Fruit fly (Drosophila melanogaster): ENCODE measurements around the gene Df31.
A peak's percentile ranks its signal among the peaks of the same experiment; 100 is the strongest.

The Df31 gene

DNA sequence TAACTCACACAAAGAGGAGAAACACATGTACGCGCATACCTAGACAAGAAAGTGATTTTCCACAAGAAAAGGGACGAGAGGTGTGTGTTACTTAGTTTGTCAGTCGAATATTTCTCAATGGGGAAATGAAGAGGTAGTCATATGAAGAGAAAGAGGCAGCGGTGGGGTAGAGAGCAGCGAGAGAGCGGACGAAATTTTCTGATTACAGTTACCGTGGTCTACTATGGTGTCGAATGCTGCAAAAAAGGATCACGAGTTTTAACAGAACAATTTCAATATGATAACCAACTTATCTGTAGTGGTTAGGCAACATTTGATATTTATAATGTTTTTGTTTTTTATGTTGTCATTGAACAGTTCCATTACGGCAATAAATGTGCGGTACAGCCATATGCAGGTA is 3.2 kb upstream of the Df31 start:
- TF ChIP-seq CG4496 (GFP tag; IDR thresholded peaks at IDR 0.05), result no peak
- no peak for TF ChIP-seq CG12605 (GFP tag; IDR thresholded peaks at IDR 0.05)
- no peak for TF ChIP-seq CG14655 (GFP tag; optimal IDR thresholded peaks at IDR 0.05)
- no peak for TF ChIP-seq CG9948 (tag; optimal IDR thresholded peaks at IDR 0.05)
- TF ChIP-seq D1 (tag; optimal IDR thresholded peaks at IDR 0.05), result no peak
- no peak for TF ChIP-seq Snoo (tag; optimal IDR thresholded peaks at IDR 0.05)
- no peak for TF ChIP-seq fd96Ca (GFP tag; IDR thresholded peaks at IDR 0.05)
- TF ChIP-seq EcR (GFP tag; optimal IDR thresholded peaks at IDR 0.05), result no peak
- no peak for TF ChIP-seq Pif1A (GFP tag; optimal IDR thresholded peaks at IDR 0.05)
- no peak for TF ChIP-seq CG8159 (tag; optimal IDR thresholded peaks at IDR 0.05)
- no peak for TF ChIP-seq gl (tag; optimal IDR thresholded peaks at IDR 0.05)
- TF ChIP-seq CG10348 (GFP tag; IDR thresholded peaks at IDR 0.05), result no peak

DNA sequence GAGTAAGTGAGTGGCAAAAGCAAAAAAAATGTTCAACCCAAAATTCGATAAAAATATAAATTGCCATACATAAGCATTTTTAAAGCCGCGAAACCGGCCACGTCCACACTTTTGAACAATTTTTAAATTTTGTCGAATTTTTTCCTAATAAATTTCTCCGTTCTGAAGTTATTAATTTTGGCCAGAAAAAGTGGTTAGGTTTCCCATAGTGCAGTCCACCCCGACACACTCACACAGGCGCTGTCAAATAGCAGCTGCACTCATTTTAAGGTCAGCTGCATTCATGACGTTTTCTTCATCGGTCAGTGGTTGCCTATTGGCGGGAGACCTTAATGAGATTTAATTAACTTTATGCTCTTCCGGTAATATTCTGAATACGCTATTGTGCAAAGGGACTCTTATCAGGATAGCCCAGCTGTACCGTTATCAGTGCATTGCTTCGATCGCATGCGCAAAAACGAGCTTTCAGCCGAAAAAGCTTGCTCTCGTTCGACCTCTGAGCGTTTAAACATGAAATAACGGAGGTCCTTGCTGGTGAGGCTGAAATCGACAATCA is 2.4 kb upstream of the Df31 start, which contains the start of gene Ac3:
Gene Ac3 (plus strand): TSS at position 556 of the 556 bp plus-strand sequence.
- TF ChIP-seq D1 (tag; optimal IDR thresholded peaks at IDR 0.05) (peak; percentile 28), CG8301 (tag; optimal IDR thresholded peaks at IDR 0.05) (no peak)

DNA sequence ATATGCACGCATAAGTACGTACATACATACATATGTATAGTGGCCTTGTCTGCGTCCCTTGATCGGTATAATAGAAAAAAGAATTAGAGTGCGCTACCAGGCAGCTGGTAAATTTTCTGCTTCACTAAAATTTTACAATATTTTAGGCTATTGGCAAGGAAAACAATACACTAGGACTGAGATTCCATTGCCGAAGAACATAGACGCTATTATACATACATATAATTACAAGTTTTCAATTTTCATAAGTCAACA is 758 bp upstream of the Df31 start:
- no peak for TF ChIP-seq CG8301 (tag; optimal IDR thresholded peaks at IDR 0.05)
- no peak for TF ChIP-seq CG15710 (tag; optimal IDR thresholded peaks at IDR 0.05)
- TF ChIP-seq CG4496 (GFP tag; IDR thresholded peaks at IDR 0.05), result no peak
- no peak for TF ChIP-seq D1 (tag; optimal IDR thresholded peaks at IDR 0.05)
- TF ChIP-seq Snoo (tag; optimal IDR thresholded peaks at IDR 0.05), result no peak
- TF ChIP-seq CG12605 (GFP tag; IDR thresholded peaks at IDR 0.05), result no peak

dm6 chr2L:21629149-21629813 is 451 bp downstream of the Df31 start:
- TF ChIP-seq CG34367 (tag; optimal IDR thresholded peaks at IDR 0.05), result no peak
- TF ChIP-seq CG4496 (GFP tag; IDR thresholded peaks at IDR 0.05), result 0 out of 3 replicates have a peak, but pooled peaks have one; percentile 24
- TF ChIP-seq CG10348 (GFP tag; IDR thresholded peaks at IDR 0.05), result no peak
- TF ChIP-seq CG8301 (tag; optimal IDR thresholded peaks at IDR 0.05), result no peak
- no peak for TF ChIP-seq CG15710 (tag; optimal IDR thresholded peaks at IDR 0.05)
- no peak for TF ChIP-seq Snoo (tag; optimal IDR thresholded peaks at IDR 0.05)
- TF ChIP-seq rn (GFP tag; IDR thresholded peaks at IDR 0.05), result no peak
- TF ChIP-seq CG9948 (tag; optimal IDR thresholded peaks at IDR 0.05), result no peak
- peak; percentile 26; the same call in 1 of the 2 replicates for TF ChIP-seq CG32121 (GFP tag; IDR thresholded peaks at IDR 0.05)
- peak; percentile 48 for TF ChIP-seq Ets98B (GFP tag; IDR thresholded peaks at IDR 0.05)
- no peak for TF ChIP-seq CG14655 (GFP tag; optimal IDR thresholded peaks at IDR 0.05)
- no peak for TF ChIP-seq EcR (GFP tag; optimal IDR thresholded peaks at IDR 0.05)
- TF ChIP-seq Pif1B (GFP tag; optimal IDR thresholded peaks at IDR 0.05), result no peak
- TF ChIP-seq CG13204 (GFP tag; optimal IDR thresholded peaks at IDR 0.05), result peak; percentile 31
- TF ChIP-seq CG17806 (tag; optimal IDR thresholded peaks at IDR 0.05), result no peak
- no peak for TF ChIP-seq CG8159 (tag; optimal IDR thresholded peaks at IDR 0.05)
- no peak for TF ChIP-seq CG12605 (GFP tag; IDR thresholded peaks at IDR 0.05)
- no peak for TF ChIP-seq Pif1A (GFP tag; optimal IDR thresholded peaks at IDR 0.05)

DNA sequence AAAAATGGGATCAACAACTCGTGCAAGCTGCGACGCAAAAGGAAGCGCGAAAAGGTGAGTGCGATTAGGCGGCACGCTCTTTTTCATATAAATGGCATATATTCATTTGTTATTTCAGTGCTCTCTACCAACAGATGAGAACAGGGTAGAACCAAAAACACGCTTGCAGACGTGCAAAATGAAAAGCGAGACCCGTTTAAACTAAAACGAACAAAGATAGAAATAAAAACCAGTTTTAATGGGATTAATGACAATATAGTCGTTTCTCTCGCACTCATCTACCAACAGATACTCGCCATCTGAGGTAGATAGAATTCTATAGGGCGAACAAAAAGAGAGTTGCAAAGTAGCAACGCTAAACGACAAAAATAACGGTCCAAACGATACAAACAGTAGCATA is 1.2 kb downstream of the Df31 start:
- TF ChIP-seq CG32121 (GFP tag; IDR thresholded peaks at IDR 0.05) (no peak), Snoo (tag; optimal IDR thresholded peaks at IDR 0.05) (no peak), rn (GFP tag; IDR thresholded peaks at IDR 0.05) (no peak), CG8159 (tag; optimal IDR thresholded peaks at IDR 0.05) (no peak), D1 (tag; optimal IDR thresholded peaks at IDR 0.05) (no peak), gl (tag; optimal IDR thresholded peaks at IDR 0.05) (no peak), CG17806 (tag; optimal IDR thresholded peaks at IDR 0.05) (no peak), CG34367 (tag; optimal IDR thresholded peaks at IDR 0.05) (peak; percentile 16), CG4496 (GFP tag; IDR thresholded peaks at IDR 0.05) (peak; percentile 59; the same call in 1 of the 3 replicates), EcR (GFP tag; optimal IDR thresholded peaks at IDR 0.05) (peak; percentile 51), Ets98B (GFP tag; IDR thresholded peaks at IDR 0.05) (no peak), CG12605 (GFP tag; IDR thresholded peaks at IDR 0.05) (peak; percentile 31; the same call in 1 of the 2 replicates), CG13204 (GFP tag; optimal IDR thresholded peaks at IDR 0.05) (no peak), Pif1A (GFP tag; optimal IDR thresholded peaks at IDR 0.05) (no peak)

DNA sequence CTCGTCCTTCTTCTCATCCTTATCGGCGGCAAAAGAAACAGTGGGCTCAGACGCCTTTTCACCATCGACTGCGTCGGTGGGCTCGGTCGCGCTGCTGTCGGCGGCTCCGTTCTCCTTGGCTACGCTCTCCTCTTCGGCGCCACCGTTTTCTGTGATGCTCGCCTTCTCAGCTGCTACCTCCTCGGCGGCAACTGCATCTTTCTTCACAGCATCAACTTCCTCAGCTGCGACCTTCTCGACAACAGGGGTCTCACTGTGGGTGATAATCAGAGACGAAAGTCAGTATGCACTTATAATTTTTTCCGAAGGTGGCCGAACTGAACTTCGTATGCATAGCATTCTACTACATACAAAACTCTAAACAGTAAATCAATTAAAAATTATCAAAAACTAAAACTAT is 1.8 kb downstream of the Df31 start:
- no peak for TF ChIP-seq CG15710 (tag; optimal IDR thresholded peaks at IDR 0.05)
- no peak for TF ChIP-seq Ets98B (GFP tag; IDR thresholded peaks at IDR 0.05)

DNA sequence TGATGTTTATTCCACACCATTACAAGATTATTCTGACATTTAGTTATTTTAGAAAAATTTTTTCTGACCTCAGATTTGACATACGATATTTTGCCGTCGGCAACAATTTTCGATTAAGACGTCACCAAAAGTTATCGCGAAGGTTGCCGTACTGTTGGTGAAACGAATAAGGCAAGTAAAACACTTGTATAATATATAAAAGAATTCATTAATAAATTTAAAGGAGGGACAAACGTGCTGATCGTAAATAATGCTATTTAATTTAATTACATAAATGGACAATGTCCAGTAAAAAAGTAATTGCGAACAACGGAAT is 5.3 kb downstream of the Df31 start:
- TF ChIP-seq CG14655 (GFP tag; optimal IDR thresholded peaks at IDR 0.05) (no peak), D1 (tag; optimal IDR thresholded peaks at IDR 0.05) (peak; percentile 65)
